Fruit fly (Drosophila melanogaster) whole organism, embryonic: ENCODE data around the gene RabX5.

ENCODE experiments used
- Ada2b ChIP-seq: fragments of 200-800 bp; sonication (Bioruptor generic); IDR thresholded peaks from 2 replicates; pipeline ENCODE4 v1.3.6; 2022; ENCODE audit warnings: missing biosample characterization, missing genetic modification characterization
- CG11085 ChIP-seq: fragments of 200-800 bp; sonication (Bioruptor generic); IDR thresholded peaks from 2 replicates; pipeline ENCODE4 v1.3.6; 2022; ENCODE audit warnings: missing biosample characterization, missing genetic modification characterization
- CG11695 ChIP-seq: fragments of 200-800 bp; sonication (Bioruptor generic); IDR thresholded peaks from 3 replicates; pipeline ENCODE4 v1.3.6; 2022; ENCODE audit warnings: missing biosample characterization, missing genetic modification characterization
- CG12104 ChIP-seq: fragments of 200-800 bp; sonication (Bioruptor generic); optimal IDR thresholded peaks from 3 replicates; lab custom pipeline; 2016; ENCODE audit warnings: missing biosample characterization, missing genetic modification characterization
- CG12155 ChIP-seq: fragments of 200-800 bp; sonication (Bioruptor generic); optimal IDR thresholded peaks from 3 replicates; lab custom pipeline; 2016; ENCODE audit warnings: missing biosample characterization, missing genetic modification characterization
- CG12219 ChIP-seq: fragments of 200-800 bp; sonication (Bioruptor generic); optimal IDR thresholded peaks from 3 replicates; lab custom pipeline; 2018; ENCODE audit warnings: missing biosample characterization, mild to moderate bottlenecking, missing genetic modification characterization
- CG12659 ChIP-seq: fragments of 200-800 bp; sonication (Bioruptor generic); optimal IDR thresholded peaks from 3 replicates; lab custom pipeline; 2017; ENCODE audit warnings: mild to moderate bottlenecking, missing biosample characterization, missing genetic modification reagents, missing genetic modification characterization
- CG1602 ChIP-seq: fragments of 200-800 bp; sonication (Bioruptor generic); optimal IDR thresholded peaks from 3 replicates; lab custom pipeline; 2016; ENCODE audit warnings: missing biosample characterization, missing genetic modification characterization
- CG16863 ChIP-seq: fragments of 200-800 bp; sonication (Bioruptor generic); optimal IDR thresholded peaks from 3 replicates; lab custom pipeline; 2016; ENCODE audit warnings: missing biosample characterization, missing genetic modification characterization
- CG17186 ChIP-seq: fragments of 200-800 bp; sonication (Bioruptor generic); optimal IDR thresholded peaks from 3 replicates; lab custom pipeline; 2017; ENCODE audit warnings: missing biosample characterization, missing genetic modification reagents, missing genetic modification characterization
- CG17385 ChIP-seq: fragments of 200-800 bp; sonication (Bioruptor generic); optimal IDR thresholded peaks from 3 replicates; lab custom pipeline; 2018; ENCODE audit warnings: missing biosample characterization, mild to moderate bottlenecking, missing genetic modification characterization
- CG2116 ChIP-seq: fragments of 200-800 bp; sonication (Bioruptor generic); optimal IDR thresholded peaks from 3 replicates; lab custom pipeline; 2018; ENCODE audit warnings: missing biosample characterization, mild to moderate bottlenecking, missing genetic modification characterization
- CG2678 ChIP-seq: fragments of 200-800 bp; sonication (Bioruptor generic); optimal IDR thresholded peaks from 3 replicates; lab custom pipeline; 2019; ENCODE audit warnings: missing biosample characterization, mild to moderate bottlenecking, missing genetic modification characterization, moderate library complexity
- CG2712 ChIP-seq: fragments of 200-800 bp; optimal IDR thresholded peaks from 3 replicates; lab custom pipeline; 2019; ENCODE audit warnings: missing biosample characterization, mild to moderate bottlenecking, missing genetic modification characterization, moderate library complexity
- CG32532 ChIP-seq: fragments of 200-800 bp; sonication (Bioruptor generic); IDR thresholded peaks from 2 replicates; pipeline ENCODE4 v1.3.6; 2022; ENCODE audit warnings: missing biosample characterization, missing genetic modification characterization
- CG3995 ChIP-seq: fragments of 200-800 bp; sonication (Bioruptor generic); optimal IDR thresholded peaks from 3 replicates; lab custom pipeline; 2016; ENCODE audit warnings: missing biosample characterization, missing genetic modification characterization
- CG4730 ChIP-seq: fragments of 200-800 bp; sonication (Bioruptor generic); IDR thresholded peaks from 2 replicates; pipeline ENCODE4 v1.3.6; 2022; ENCODE audit warnings: missing biosample characterization, missing genetic modification characterization
- CG4820 ChIP-seq: fragments of 200-800 bp; sonication (Bioruptor generic); optimal IDR thresholded peaks from 3 replicates; lab custom pipeline; 2016; ENCODE audit warnings: missing biosample characterization, missing genetic modification characterization
- CG5180 ChIP-seq: fragments of 200-800 bp; sonication (Bioruptor generic); optimal IDR thresholded peaks from 3 replicates; lab custom pipeline; 2017; ENCODE audit warnings: missing biosample characterization, missing genetic modification characterization, mild to moderate bottlenecking, moderate library complexity, missing genetic modification reagents
- CG7372 ChIP-seq: fragments of 200-800 bp; sonication (Bioruptor generic); IDR thresholded peaks from 2 replicates; pipeline ENCODE4 v1.3.6; 2022; ENCODE audit warnings: missing biosample characterization, missing genetic modification characterization
- CG7786 ChIP-seq: fragments of 200-800 bp; sonication (Bioruptor generic); optimal IDR thresholded peaks from 2 replicates; lab custom pipeline; 2016; ENCODE audit warnings: missing biosample characterization, missing genetic modification characterization
- CG8089 ChIP-seq: fragments of 200-800 bp; sonication (Bioruptor generic); optimal IDR thresholded peaks from 3 replicates; lab custom pipeline; 2016; ENCODE audit warnings: missing biosample characterization, missing genetic modification characterization
- CG8924 ChIP-seq: fragments of 200-800 bp; optimal IDR thresholded peaks from 3 replicates; lab custom pipeline; 2019; ENCODE audit warnings: missing biosample characterization, mild to moderate bottlenecking, missing genetic modification characterization, moderate library complexity
- CG9215 ChIP-seq: fragments of 200-800 bp; sonication (Bioruptor generic); IDR thresholded peaks from 2 replicates; pipeline ENCODE4 v1.3.6; 2022; ENCODE audit warnings: missing biosample characterization, missing genetic modification characterization
- CG9609 ChIP-seq: fragments of 200-800 bp; sonication (Bioruptor generic); optimal IDR thresholded peaks from 3 replicates; lab custom pipeline; 2016; ENCODE audit warnings: missing biosample characterization, missing genetic modification characterization
- CrebB ChIP-seq: fragments of 200-800 bp; sonication (Bioruptor generic); optimal IDR thresholded peaks from 3 replicates; lab custom pipeline; 2018; ENCODE audit warnings: missing biosample characterization, mild to moderate bottlenecking, missing genetic modification characterization
- Deaf1 ChIP-seq: fragments of 200-800 bp; optimal IDR thresholded peaks from 3 replicates; lab custom pipeline; 2019; ENCODE audit warnings: missing biosample characterization, mild to moderate bottlenecking, missing genetic modification characterization, moderate library complexity
- Dll ChIP-seq: fragments of 200-800 bp; sonication (Bioruptor generic); IDR thresholded peaks from 4 replicates; pipeline ENCODE4 v1.3.6; 2022; ENCODE audit warnings: missing biosample characterization, missing genetic modification characterization; ENCODE audit not compliant: partially characterized antibody
- Eip74EF ChIP-seq, 2 experiments: fragments of 200-800 bp in 1 of 2; fragments of >200 bp in 1 of 2; sonication (Bioruptor generic) in 1 of 2; optimal IDR thresholded peaks; 2 replicates each; lab custom pipeline; 2017 to 2019; ENCODE audit warnings: missing biosample characterization in 2 of 2, missing genetic modification characterization in 2 of 2, mild to moderate bottlenecking in 1 of 2, moderate library complexity in 1 of 2
- Elba2 ChIP-seq: fragments of 200-800 bp; sonication (Bioruptor generic); optimal IDR thresholded peaks from 3 replicates; lab custom pipeline; 2016; ENCODE audit warnings: missing biosample characterization, missing genetic modification characterization
- HLH3B ChIP-seq: fragments of 200-800 bp; sonication (Bioruptor generic); IDR thresholded peaks from 2 replicates; pipeline ENCODE4 v1.3.6; 2022; ENCODE audit warnings: missing biosample characterization, missing genetic modification characterization
- Hmx ChIP-seq: fragments of 200-800 bp; sonication (Bioruptor generic); optimal IDR thresholded peaks from 2 replicates; lab custom pipeline; 2016; ENCODE audit warnings: missing biosample characterization, missing genetic modification characterization
- NC2α ChIP-seq: fragments of 200-800 bp; sonication (Bioruptor generic); optimal IDR thresholded peaks from 2 replicates; lab custom pipeline; 2016; ENCODE audit warnings: missing biosample characterization, missing genetic modification characterization
- Spps ChIP-seq: fragments of 200-800 bp; sonication (Bioruptor generic); optimal IDR thresholded peaks from 2 replicates; lab custom pipeline; 2018; ENCODE audit warnings: missing biosample characterization, mild to moderate bottlenecking, missing genetic modification characterization
- Taf1 ChIP-seq: fragments of 200-800 bp; sonication (Bioruptor generic); IDR thresholded peaks from 2 replicates; pipeline ENCODE4 v1.3.6; 2022; ENCODE audit warnings: missing biosample characterization, missing genetic modification characterization
- cg ChIP-seq: fragments of 200-800 bp; sonication (Bioruptor generic); optimal IDR thresholded peaks from 3 replicates; lab custom pipeline; 2019; ENCODE audit warnings: missing biosample characterization, mild to moderate bottlenecking, missing genetic modification characterization, moderate library complexity
- croc ChIP-seq: fragments of 200-800 bp; sonication (Bioruptor generic); conservative IDR thresholded peaks from 3 replicates; pipeline ENCODE4 v1.3.6; 2022; ENCODE audit warnings: missing biosample characterization, missing genetic modification characterization
- da ChIP-seq: fragments of 200-800 bp; sonication (Bioruptor generic); optimal IDR thresholded peaks from 2 replicates; lab custom pipeline; 2016; ENCODE audit warnings: missing biosample characterization, missing genetic modification characterization
- dysf ChIP-seq: fragments of 200-800 bp; sonication (Bioruptor generic); IDR thresholded peaks from 3 replicates; pipeline ENCODE4 v1.3.6; 2022; ENCODE audit warnings: missing biosample characterization, missing genetic modification characterization
- ewg ChIP-seq: fragments of 200-800 bp; sonication (Bioruptor generic); optimal IDR thresholded peaks from 3 replicates; lab custom pipeline; 2017; ENCODE audit warnings: mild to moderate bottlenecking, missing biosample characterization, missing genetic modification reagents, missing genetic modification characterization
- gem ChIP-seq: fragments of 200-800 bp; sonication (Bioruptor generic); optimal IDR thresholded peaks from 2 replicates; lab custom pipeline; 2019; ENCODE audit warnings: missing biosample characterization, mild to moderate bottlenecking, missing genetic modification characterization, moderate library complexity
- insv ChIP-seq, 2 experiments: fragments of 200-800 bp; sonication (Bioruptor generic); optimal IDR thresholded peaks; 3 replicates each; lab custom pipeline; 2016 to 2018; ENCODE audit warnings: missing biosample characterization in 2 of 2, missing genetic modification characterization in 2 of 2
- kah ChIP-seq: fragments of 200-800 bp; sonication (Bioruptor generic); optimal IDR thresholded peaks from 2 replicates; lab custom pipeline; 2018; ENCODE audit warnings: missing biosample characterization, mild to moderate bottlenecking, missing genetic modification characterization
- lab ChIP-seq: fragments of 200-800 bp; sonication (Bioruptor generic); optimal IDR thresholded peaks from 3 replicates; lab custom pipeline; 2017; ENCODE audit warnings: missing biosample characterization, missing genetic modification characterization, mild to moderate bottlenecking, moderate library complexity, missing genetic modification reagents
- nerfin-2 ChIP-seq: fragments of 200-800 bp; sonication (Bioruptor generic); IDR thresholded peaks from 2 replicates; pipeline ENCODE4 v1.3.6; 2022; ENCODE audit warnings: missing biosample characterization, missing genetic modification characterization; ENCODE audit not compliant: partially characterized antibody
- pfk ChIP-seq: fragments of 200-800 bp; sonication (Bioruptor generic); optimal IDR thresholded peaks from 2 replicates; lab custom pipeline; 2018; ENCODE audit warnings: missing biosample characterization, mild to moderate bottlenecking, missing genetic modification characterization, moderate library complexity
- pita ChIP-seq: fragments of 200-800 bp; sonication (Bioruptor generic); optimal IDR thresholded peaks from 2 replicates; lab custom pipeline; 2017; ENCODE audit warnings: missing biosample characterization, mild to moderate bottlenecking, missing genetic modification characterization
- ranshi ChIP-seq: fragments of 200-800 bp; sonication (Bioruptor generic); IDR thresholded peaks from 2 replicates; pipeline ENCODE4 v1.3.6; 2022; ENCODE audit warnings: missing biosample characterization, missing genetic modification characterization
- sens ChIP-seq: fragments of 200-800 bp; sonication (Bioruptor generic); peaks from one replicate; lab custom pipeline; 2016; ENCODE audit warnings: missing biosample characterization, missing genetic modification characterization
- slp2 ChIP-seq: fragments of 200-800 bp; sonication (Bioruptor generic); optimal IDR thresholded peaks from 2 replicates; lab custom pipeline; 2016; ENCODE audit warnings: missing biosample characterization, missing genetic modification characterization
- tgo ChIP-seq: fragments of 200-800 bp; sonication (Bioruptor generic); IDR thresholded peaks from 3 replicates; pipeline ENCODE4 v1.3.6; 2022; ENCODE audit warnings: missing biosample characterization, missing genetic modification characterization

The RabX5 gene

DNA sequence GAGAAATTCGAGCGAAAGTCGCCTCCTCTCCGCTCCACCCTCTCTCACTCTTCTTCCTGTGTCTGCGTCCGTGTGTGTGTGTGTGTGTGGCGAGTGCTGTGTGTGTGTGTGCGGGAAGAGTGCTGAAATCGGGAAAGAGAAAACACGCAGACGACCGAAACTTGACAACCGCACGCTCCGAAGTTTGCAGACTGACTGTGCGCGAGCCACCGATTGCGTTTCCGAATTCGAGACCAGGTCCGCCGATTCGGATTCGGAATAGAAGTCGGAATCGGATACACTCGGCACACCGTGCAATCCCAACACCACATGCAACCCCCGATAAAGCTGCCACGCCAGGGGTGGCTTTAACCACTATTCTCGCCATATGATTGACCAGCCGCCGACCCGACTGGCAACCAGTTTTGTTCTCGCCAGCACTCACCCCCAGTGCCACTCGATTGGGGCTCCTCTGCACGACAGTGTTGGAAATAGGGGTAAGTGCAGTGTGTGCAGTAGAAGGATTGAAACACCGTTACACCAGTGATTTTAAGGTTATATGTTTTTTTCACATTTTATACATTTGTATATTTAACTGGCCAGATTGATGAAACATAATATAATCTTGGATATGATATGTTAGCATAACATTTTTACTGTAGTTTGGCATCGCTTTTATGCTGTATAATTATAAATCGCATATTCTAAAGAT lies 41.6 kb downstream of the RabX5 start, which contains the start of gene CG13928 (continued):
- TF ChIP-seq kah, result no peak
- no peak for TF ChIP-seq CG2116
- no peak for TF ChIP-seq HLH3B
- no peak for TF ChIP-seq CG12219
- TF ChIP-seq croc (GFP tag; lab: Robert Waterston, UW), result no peak
- peak; percentile 60 for TF ChIP-seq CG3995 (GFP tag; lab: Kevin White, UChicago)
- TF ChIP-seq nerfin-2, result no peak
- TF ChIP-seq ewg (GFP tag; lab: Kevin White, UChicago), result peak; percentile 89
- no peak for TF ChIP-seq CG11085 (GFP tag; lab: Robert Waterston, UW)
- TF ChIP-seq CG4820, result no peak
- no peak for TF ChIP-seq pita
- TF ChIP-seq Ada2b (GFP tag; lab: Robert Waterston, UW), result no peak
- no peak for TF ChIP-seq da (GFP tag; lab: Kevin White, UChicago)
- TF ChIP-seq CG17385 (GFP tag; lab: Kevin White, UChicago), result no peak
- TF ChIP-seq sens (GFP tag; lab: Kevin White, UChicago), result peak; percentile 58
- no peak for TF ChIP-seq pfk
- no peak for TF ChIP-seq NC2α (GFP tag; lab: Kevin White, UChicago)
- TF ChIP-seq Taf1, result no peak
- TF ChIP-seq CG5180 (GFP tag; lab: Kevin White, UChicago), result no peak
- peak; percentile 9 for TF ChIP-seq lab
- no peak for TF ChIP-seq CG12659 (GFP tag; lab: Kevin White, UChicago)
- TF ChIP-seq Elba2 (GFP tag; lab: Kevin White, UChicago), result no peak
- no peak for TF ChIP-seq CG7372 (GFP tag; lab: Robert Waterston, UW)
- TF ChIP-seq CG9215, result no peak
- TF ChIP-seq CG1602, result no peak
- TF ChIP-seq CrebB, result no peak
- TF ChIP-seq cg, result peak; percentile 77
- TF ChIP-seq insv (GFP tag; optimal IDR thresholded peaks at IDR 0.05; lab: Kevin White, UChicago), result no peak
- TF ChIP-seq CG8089, result no peak
- no peak for TF ChIP-seq CG2712
- no peak for TF ChIP-seq Hmx (GFP tag; lab: Kevin White, UChicago)
- no peak for TF ChIP-seq dysf (GFP tag; lab: Robert Waterston, UW)
- no peak for TF ChIP-seq CG16863 (GFP tag; lab: Kevin White, UChicago)
- TF ChIP-seq CG32532, result no peak
- TF ChIP-seq gem, result no peak
- TF ChIP-seq slp2, result no peak
- no peak for TF ChIP-seq CG12104 (GFP tag; lab: Kevin White, UChicago)
- no peak for TF ChIP-seq Dll (GFP tag; lab: Robert Waterston, UW)
- TF ChIP-seq Deaf1, result peak; percentile 94
- TF ChIP-seq Eip74EF (GFP tag; optimal IDR thresholded peaks at IDR 0.05; lab: Kevin White, UChicago), result no peak
- TF ChIP-seq ranshi (GFP tag; lab: Robert Waterston, UW), result no peak
- TF ChIP-seq Spps (tag; lab: Kevin White, UChicago), result no peak
- TF ChIP-seq CG8924 (tag; lab: Kevin White, UChicago), result no peak
- TF ChIP-seq CG12155 (GFP tag; lab: Kevin White, UChicago), result peak; percentile 14
- no peak for TF ChIP-seq CG7786 (GFP tag; lab: Kevin White, UChicago)
- no peak for TF ChIP-seq CG9609 (GFP tag; lab: Kevin White, UChicago)
- TF ChIP-seq CG17186 (GFP tag; lab: Kevin White, UChicago), result no peak
- TF ChIP-seq tgo, result no peak
- no peak for TF ChIP-seq CG2678
- TF ChIP-seq CG4730 (GFP tag; lab: Robert Waterston, UW), result no peak
- no peak for TF ChIP-seq CG11695 (GFP tag; lab: Robert Waterston, UW)
